Fruit fly (Drosophila melanogaster): ENCODE results near the gene CG11570.
A peak's percentile ranks its signal among the peaks of the same experiment; 100 is the strongest.

The CG11570 gene

dm6 chr3L:11931619-11932018 lies 25.9 kb downstream of the CG11570 start:
- TF ChIP-seq Pdp1 (GFP tag; optimal IDR thresholded peaks at IDR 0.05) (peak in 1 of 2 experiments; percentile 73), CG12104 (GFP tag; optimal IDR thresholded peaks at IDR 0.05) (no peak)

dm6 chr3L:11927287-11927743 lies 30.3 kb downstream of the CG11570 start, which contains the start of gene byn:
byn (plus strand) TSS chr3L:11927693.
- TF ChIP-seq kah (GFP tag; optimal IDR thresholded peaks at IDR 0.05) (no peak), Blimp-1 (GFP tag; optimal IDR thresholded peaks at IDR 0.05) (no peak), CG10321 (GFP tag; IDR thresholded peaks at IDR 0.05) (peak; percentile 91), CG10462 (GFP tag; optimal IDR thresholded peaks at IDR 0.05) (no peak), CG2202 (tag; optimal IDR thresholded peaks at IDR 0.05) (no peak), Hmx (GFP tag; optimal IDR thresholded peaks at IDR 0.05) (no peak), z (GFP tag; IDR thresholded peaks at IDR 0.05) (no peak), peb (GFP tag; IDR thresholded peaks at IDR 0.05) (no peak), CG16815 (GFP tag; optimal IDR thresholded peaks at IDR 0.05) (no peak), Doc2 (GFP tag; IDR thresholded peaks at IDR 0.05) (no peak), CG42726 (GFP tag; IDR thresholded peaks at IDR 0.05; ENCODE audit: partially characterized antibody) (0 out of 2 replicates have a peak, but pooled peaks have one; percentile 32), lov (optimal IDR thresholded peaks at IDR 0.05) (no peak), lov (GFP tag; IDR thresholded peaks at IDR 0.05) (no peak), Nf-YC (tag; optimal IDR thresholded peaks at IDR 0.05) (peak; percentile 95), CG10979 (tag; optimal IDR thresholded peaks at IDR 0.05) (no peak), Asciz (GFP tag; optimal IDR thresholded peaks at IDR 0.05) (no peak), CG10565 (GFP tag; optimal IDR thresholded peaks at IDR 0.05) (no peak), da (GFP tag; optimal IDR thresholded peaks at IDR 0.05) (no peak), CG32767 (GFP tag; IDR thresholded peaks at IDR 0.05) (no peak), CG7556 (GFP tag; optimal IDR thresholded peaks at IDR 0.05) (no peak), GATAe (GFP tag; conservative IDR thresholded peaks at IDR 0.05) (no peak), Spps (tag; optimal IDR thresholded peaks at IDR 0.05) (no peak), CG3995 (GFP tag; optimal IDR thresholded peaks at IDR 0.05) (no peak), CG7928 (GFP tag; optimal IDR thresholded peaks at IDR 0.05) (no peak), chinmo (GFP tag; IDR thresholded peaks at IDR 0.05; ENCODE audit: partially characterized antibody) (0 out of 4 replicates have a peak, but pooled peaks have one; percentile 31), chif (GFP tag; optimal IDR thresholded peaks at IDR 0.05) (no peak), CG11247 (GFP tag; IDR thresholded peaks at IDR 0.05) (no peak), CG17361 (GFP tag; IDR thresholded peaks at IDR 0.05) (no peak), pita (GFP tag; optimal IDR thresholded peaks at IDR 0.05) (no peak), ara (GFP tag; IDR thresholded peaks at IDR 0.05) (no peak), CG8478 (optimal IDR thresholded peaks at IDR 0.05) (peak; percentile 44), dpn (GFP tag; optimal IDR thresholded peaks at IDR 0.05) (no peak), al (GFP tag; IDR thresholded peaks at IDR 0.05) (no peak), Nf-YA (GFP tag; IDR thresholded peaks at IDR 0.05) (peak; percentile 45; the same call in 1 of the 2 replicates), CG13287 (GFP tag; IDR thresholded peaks at IDR 0.05; ENCODE audit: partially characterized antibody) (no peak), CG17186 (GFP tag; optimal IDR thresholded peaks at IDR 0.05) (no peak), vfl (GFP tag; optimal IDR thresholded peaks at IDR 0.05) (peak; percentile 5), CG1647 (GFP tag; optimal IDR thresholded peaks at IDR 0.05) (no peak), CG3281 (GFP tag; optimal IDR thresholded peaks at IDR 0.05) (no peak), Antp (GFP tag; optimal IDR thresholded peaks at IDR 0.05) (no peak), CG3407 (GFP tag; optimal IDR thresholded peaks at IDR 0.05) (no peak), CG33557 (GFP tag; optimal IDR thresholded peaks at IDR 0.05) (no peak), wor (GFP tag; IDR thresholded peaks at IDR 0.05) (no peak), ranshi (GFP tag; IDR thresholded peaks at IDR 0.05) (0 out of 2 replicates have a peak, but pooled peaks have one; percentile 16), Atf6 (GFP tag; IDR thresholded peaks at IDR 0.05) (no peak), sd (tag; optimal IDR thresholded peaks at IDR 0.05) (no peak), CG11456 (GFP tag; IDR thresholded peaks at IDR 0.05) (no peak), Deaf1 (tag; optimal IDR thresholded peaks at IDR 0.05) (peak; percentile 64)

Data from whole organism, embryonic.